Worm (Caenorhabditis elegans) whole organism, L3 larva: Measurements from ENCODE around the gene npr-25.

Experiments used
- R02D3.7 ChIP-seq: fragments of 150-350 bp; optimal IDR thresholded peaks from 2 replicates; lab custom pipeline; 2014; ENCODE audit warnings: missing biosample characterization, missing genetic modification characterization
- ZK546.5 ChIP-seq: sonication (generic microtip); optimal IDR thresholded peaks from 2 replicates; lab custom pipeline; 2017; ENCODE audit warnings: missing biosample characterization, missing genetic modification characterization
- aly-2 ChIP-seq: fragments of 150-350 bp; optimal IDR thresholded peaks from 2 replicates; lab custom pipeline; 2014; ENCODE audit warnings: missing biosample characterization, missing genetic modification characterization
- ama-1 ChIP-seq: fragments of 150-350 bp; optimal IDR thresholded peaks from 2 replicates; lab custom pipeline; 2018
- ceh-28 ChIP-seq: fragments of 150-350 bp; optimal IDR thresholded peaks from 2 replicates; lab custom pipeline; 2014; ENCODE audit warnings: missing biosample characterization, missing genetic modification reagents, missing genetic modification characterization
- ceh-82 ChIP-seq: fragments of 150-350 bp; optimal IDR thresholded peaks from 2 replicates; lab custom pipeline; 2014; ENCODE audit warnings: missing biosample characterization, missing genetic modification characterization
- ceh-9 ChIP-seq: sonication (generic microtip); optimal IDR thresholded peaks from 2 replicates; lab custom pipeline; 2018; ENCODE audit warnings: missing biosample characterization, missing genetic modification characterization
- daf-12 ChIP-seq: fragments of 150-350 bp; optimal IDR thresholded peaks from 2 replicates; lab custom pipeline; 2014; ENCODE audit warnings: missing biosample characterization, missing genetic modification reagents, missing genetic modification characterization
- egl-27 ChIP-seq: sonication (generic microtip); optimal IDR thresholded peaks from 4 replicates; lab custom pipeline; 2017; ENCODE audit warnings: missing biosample characterization, missing genetic modification reagents, missing genetic modification characterization
- egl-5 ChIP-seq: fragments of 150-350 bp; optimal IDR thresholded peaks from 2 replicates; lab custom pipeline; 2017; ENCODE audit warnings: missing biosample characterization, missing genetic modification reagents, missing genetic modification characterization, inconsistent platforms
- elt-1 ChIP-seq: fragments of 150-350 bp; optimal IDR thresholded peaks from 2 replicates; lab custom pipeline; 2014; ENCODE audit warnings: missing biosample characterization, missing genetic modification characterization
- elt-2 ChIP-seq: sonication (generic microtip); optimal IDR thresholded peaks from 2 replicates; lab custom pipeline; 2016; ENCODE audit warnings: missing genetic modification reagents, mild to moderate bottlenecking, missing genetic modification characterization, missing compliant biosample characterization
- elt-3 ChIP-seq, 3 experiments: fragments of 150-350 bp in 1 of 3; sonication (generic microtip) in 2 of 3; optimal IDR thresholded peaks; 2 replicates in 2 of 3; 4 replicates in 1 of 3; lab custom pipeline; 2014 to 2017; ENCODE audit warnings: missing biosample characterization in 3 of 3, missing genetic modification characterization in 3 of 3
- eor-1 ChIP-seq, 2 experiments: fragments of 150-350 bp; optimal IDR thresholded peaks; 2 replicates each; lab custom pipeline; 2014 to 2018; ENCODE audit warnings: missing biosample characterization in 2 of 2, missing genetic modification characterization in 2 of 2
- fkh-10 ChIP-seq: sonication (generic microtip); optimal IDR thresholded peaks from 2 replicates; lab custom pipeline; 2017; ENCODE audit warnings: missing biosample characterization, missing genetic modification reagents, missing genetic modification characterization
- fkh-2 ChIP-seq: fragments of 150-350 bp; optimal IDR thresholded peaks from 2 replicates; lab custom pipeline; 2014; ENCODE audit warnings: missing biosample characterization, missing genetic modification reagents, missing genetic modification characterization
- fos-1 ChIP-seq: fragments of 150-350 bp; optimal IDR thresholded peaks from 2 replicates; lab custom pipeline; 2014; ENCODE audit warnings: missing biosample characterization, missing genetic modification characterization
- hmg-11 ChIP-seq: sonication (generic microtip); optimal IDR thresholded peaks from 2 replicates; lab custom pipeline; 2016; ENCODE audit warnings: missing genetic modification characterization, missing compliant biosample characterization
- jun-1 ChIP-seq: fragments of 150-350 bp; optimal IDR thresholded peaks from 2 replicates; lab custom pipeline; 2014; ENCODE audit warnings: missing biosample characterization, missing genetic modification reagents, missing genetic modification characterization
- lin-39 ChIP-seq: fragments of 150-350 bp; optimal IDR thresholded peaks from 2 replicates; lab custom pipeline; 2018; ENCODE audit warnings: missing biosample characterization, missing genetic modification reagents, missing genetic modification characterization
- lsy-12 ChIP-seq: sonication (generic microtip); optimal IDR thresholded peaks from 2 replicates; lab custom pipeline; 2016; ENCODE audit warnings: mild to moderate bottlenecking, missing genetic modification characterization, missing compliant biosample characterization
- mdl-1 ChIP-seq: fragments of 150-350 bp; optimal IDR thresholded peaks from 2 replicates; lab custom pipeline; 2014; ENCODE audit warnings: missing biosample characterization, missing genetic modification characterization
- mml-1 ChIP-seq: fragments of 150-350 bp; sonication (generic microtip); optimal IDR thresholded peaks from 3 replicates; lab custom pipeline; 2014; ENCODE audit warnings: missing biosample characterization, missing genetic modification characterization
- nfya-1 ChIP-seq: sonication (generic microtip); optimal IDR thresholded peaks from 2 replicates; lab custom pipeline; 2017; ENCODE audit warnings: missing genetic modification characterization, mild to moderate bottlenecking, missing compliant biosample characterization, antibody characterized with exemption, moderate library complexity; ENCODE audit not compliant: insufficient read depth
- nhr-11 ChIP-seq: fragments of 150-350 bp; optimal IDR thresholded peaks from 2 replicates; lab custom pipeline; 2014; ENCODE audit warnings: missing biosample characterization, missing genetic modification characterization
- nhr-12 ChIP-seq: fragments of 150-350 bp; optimal IDR thresholded peaks from 2 replicates; lab custom pipeline; 2014; ENCODE audit warnings: missing biosample characterization, missing genetic modification characterization
- nhr-23 ChIP-seq: fragments of 150-350 bp; optimal IDR thresholded peaks from 2 replicates; lab custom pipeline; 2014; ENCODE audit warnings: missing biosample characterization, missing genetic modification reagents, missing genetic modification characterization
- nhr-25 ChIP-seq: sonication (generic microtip); optimal IDR thresholded peaks from 2 replicates; lab custom pipeline; 2017; ENCODE audit warnings: missing biosample characterization, missing genetic modification characterization
- nhr-43 ChIP-seq: sonication (generic microtip); optimal IDR thresholded peaks from 2 replicates; lab custom pipeline; 2016; ENCODE audit warnings: mild to moderate bottlenecking, missing genetic modification characterization, missing compliant biosample characterization; ENCODE audit not compliant: poor library complexity, severe bottlenecking
- nhr-76 ChIP-seq: fragments of 150-350 bp; sonication (generic microtip); optimal IDR thresholded peaks from 5 replicates; lab custom pipeline; 2014; ENCODE audit warnings: missing biosample characterization, missing genetic modification characterization
- nhr-77 ChIP-seq: fragments of 150-350 bp; optimal IDR thresholded peaks from 2 replicates; lab custom pipeline; 2014; ENCODE audit warnings: missing biosample characterization, missing genetic modification characterization
- pha-4 ChIP-seq: fragments of 150-350 bp; optimal IDR thresholded peaks from 2 replicates; lab custom pipeline; 2014; ENCODE audit warnings: missing biosample characterization, missing genetic modification reagents, missing genetic modification characterization
- pqm-1 ChIP-seq: fragments of 150-350 bp; optimal IDR thresholded peaks from 2 replicates; lab custom pipeline; 2017; ENCODE audit warnings: missing biosample characterization, missing genetic modification characterization, inconsistent platforms
- sea-2 ChIP-seq: fragments of 150-350 bp; sonication (generic microtip); optimal IDR thresholded peaks from 4 replicates; lab custom pipeline; 2014; ENCODE audit warnings: missing biosample characterization, missing genetic modification reagents, missing genetic modification characterization
- skn-1 ChIP-seq: fragments of 150-350 bp; optimal IDR thresholded peaks from 2 replicates; lab custom pipeline; 2014; ENCODE audit warnings: missing biosample characterization, missing genetic modification characterization
- snpc-4 ChIP-seq: fragments of 150-350 bp; optimal IDR thresholded peaks from 2 replicates; lab custom pipeline; 2014; ENCODE audit warnings: missing biosample characterization, missing genetic modification characterization
- tbx-2 ChIP-seq: sonication (generic microtip); optimal IDR thresholded peaks from 2 replicates; lab custom pipeline; 2016; ENCODE audit warnings: mild to moderate bottlenecking, missing genetic modification characterization, missing compliant biosample characterization
- unc-39 ChIP-seq: sonication (generic microtip); optimal IDR thresholded peaks from 4 replicates; lab custom pipeline; 2017; ENCODE audit warnings: missing biosample characterization, missing genetic modification characterization
- unc-62 ChIP-seq: fragments of 150-350 bp; sonication (generic microtip); optimal IDR thresholded peaks from 4 replicates; lab custom pipeline; 2014; ENCODE audit warnings: missing biosample characterization, missing genetic modification reagents, missing genetic modification characterization
- zag-1 ChIP-seq: fragments of 150-350 bp; optimal IDR thresholded peaks from 2 replicates; lab custom pipeline; 2014; ENCODE audit warnings: missing biosample characterization, missing genetic modification characterization
- ztf-11 ChIP-seq: fragments of 150-350 bp; optimal IDR thresholded peaks from 2 replicates; lab custom pipeline; 2014; ENCODE audit warnings: missing biosample characterization, missing genetic modification characterization
- ztf-4 ChIP-seq: fragments of 150-350 bp; optimal IDR thresholded peaks from 2 replicates; lab custom pipeline; 2014; ENCODE audit warnings: missing biosample characterization, missing genetic modification characterization

npr-25 gene

ce11 chrV:11321719-11322118, 31.1 kb downstream of the npr-25 start, which contains the start of gene F47G9.4:
TSS of gene F47G9.4 (minus strand) at chrV:11321816.
- TF ChIP-seq tbx-2 (tag; lab: Kevin White, UChicago) (no peak), ztf-4 (tag; lab: Kevin White, UChicago) (no peak), ama-1 (lab: Kevin White, UChicago) (no peak), elt-2 (peak; percentile 8), aly-2 (tag; lab: Kevin White, UChicago) (no peak), lin-39 (tag; lab: Kevin White, UChicago) (no peak), pha-4 (tag; lab: Kevin White, UChicago) (peak; percentile 94)

- TF ChIP-seq ztf-4 (tag; lab: Kevin White, UChicago) = no peak
- no peak for TF ChIP-seq ztf-11 (tag; lab: Kevin White, UChicago)
- TF ChIP-seq skn-1 = no peak
- TF ChIP-seq mdl-1 (tag; lab: Kevin White, UChicago) = no peak
- TF ChIP-seq daf-12 (tag; lab: Kevin White, UChicago) = no peak
- no peak for TF ChIP-seq pha-4 (tag; lab: Kevin White, UChicago)
- TF ChIP-seq ama-1 (lab: Kevin White, UChicago) = no peak
- TF ChIP-seq elt-3 (tag; optimal IDR thresholded peaks at IDR 0.05; lab: Kevin White, UChicago) = no peak
- no peak for TF ChIP-seq elt-1 (tag; lab: Kevin White, UChicago)
- no peak for TF ChIP-seq nhr-11 (tag; lab: Kevin White, UChicago)
- TF ChIP-seq hmg-11 (tag; lab: Kevin White, UChicago) = no peak
- no peak for TF ChIP-seq eor-1 (tag; optimal IDR thresholded peaks at IDR 0.05; lab: Kevin White, UChicago)
- TF ChIP-seq zag-1 = no peak
- TF ChIP-seq fkh-2 = no peak
- TF ChIP-seq ceh-28 (tag; lab: Kevin White, UChicago) = no peak
These were observed 31.9 kb downstream of the npr-25 start for ce11 chrV:11320860-11321259.

ce11 chrV:11316801-11317200, 36.0 kb downstream of the npr-25 start, which contains the start of gene cutl-18:
TSS of gene cutl-18 (minus strand) at chrV:11316901.
- no peak for TF ChIP-seq ceh-9 (tag; lab: Kevin White, UChicago)
- no peak for TF ChIP-seq jun-1 (tag; lab: Kevin White, UChicago)
- no peak for TF ChIP-seq eor-1 (tag; optimal IDR thresholded peaks at IDR 0.05; lab: Kevin White, UChicago)
- TF ChIP-seq ceh-82 (tag; lab: Kevin White, UChicago) = no peak
- TF ChIP-seq, all 47 proteins: peak for 0

ce11 chrV:11314025-11314880, 38.5 kb downstream of the npr-25 start:
- TF ChIP-seq mdl-1 (tag; lab: Kevin White, UChicago) (no peak), R02D3.7 (tag; lab: Kevin White, UChicago) (peak; percentile 36), lsy-12 (tag; lab: Kevin White, UChicago) (peak; percentile 80), ztf-11 (tag; lab: Kevin White, UChicago) (peak; percentile 52), ama-1 (lab: Kevin White, UChicago) (no peak), elt-3 (tag; optimal IDR thresholded peaks at IDR 0.05; lab: Kevin White, UChicago) (peak in 1 of 3 experiments; percentile 64), tbx-2 (tag; lab: Kevin White, UChicago) (peak; percentile 74), egl-27 (peak; percentile 55), ceh-82 (tag; lab: Kevin White, UChicago) (peak; percentile 95), nhr-76 (tag; lab: Kevin White, UChicago) (no peak), daf-12 (tag; lab: Kevin White, UChicago) (no peak), nhr-77 (tag; lab: Kevin White, UChicago) (no peak), eor-1 (tag; optimal IDR thresholded peaks at IDR 0.05; lab: Kevin White, UChicago) (no peak), snpc-4 (tag; lab: Kevin White, UChicago) (peak; percentile 40), ztf-4 (tag; lab: Kevin White, UChicago) (peak; percentile 18), sea-2 (GFP tag; lab: Kevin White, UChicago) (no peak), fkh-10 (GFP tag; lab: Kevin White, UChicago) (no peak), unc-39 (tag; lab: Kevin White, UChicago) (no peak), elt-1 (tag; lab: Kevin White, UChicago) (peak; percentile 41), egl-5 (tag; lab: Kevin White, UChicago) (peak; percentile 67), unc-62 (GFP tag; lab: Kevin White, UChicago) (peak; percentile 75), nhr-12 (tag; lab: Kevin White, UChicago) (no peak), nhr-23 (tag; lab: Kevin White, UChicago) (peak; percentile 76), mml-1 (tag; lab: Kevin White, UChicago) (peak; percentile 57), jun-1 (tag; lab: Kevin White, UChicago) (peak; percentile 55), lin-39 (tag; lab: Kevin White, UChicago) (peak; percentile 77), ZK546.5 (no peak), nhr-11 (tag; lab: Kevin White, UChicago) (no peak), zag-1 (no peak), skn-1 (peak; percentile 60), pqm-1 (tag; lab: Kevin White, UChicago) (peak; percentile 39), nhr-43 (peak; percentile 83), elt-2 (peak; percentile 77), fos-1 (tag; lab: Kevin White, UChicago) (peak; percentile 74), nfya-1 (tag; lab: Kevin White, UChicago) (peak; percentile 53), nhr-25 (tag; lab: Kevin White, UChicago) (peak; percentile 81)
